Worm (Caenorhabditis elegans) whole organism, L1 larva: ENCODE results near the gene alh-4.

Experiments
- C16A3.4 ChIP-seq: fragments of 150-350 bp; optimal IDR thresholded peaks from 2 replicates; lab custom pipeline; 2014; ENCODE audit warnings: missing biosample characterization, missing genetic modification characterization
- F16B12.6 ChIP-seq: fragments of 150-350 bp; optimal IDR thresholded peaks from 2 replicates; lab custom pipeline; 2014; ENCODE audit warnings: missing biosample characterization, missing genetic modification characterization
- ama-1 ChIP-seq: fragments of 150-350 bp; optimal IDR thresholded peaks from 2 replicates; lab custom pipeline; 2014
- blmp-1 ChIP-seq: fragments of 150-350 bp; optimal IDR thresholded peaks from 2 replicates; lab custom pipeline; 2014; ENCODE audit warnings: missing biosample characterization, missing genetic modification characterization
- ceh-8 ChIP-seq: fragments of 200-800 bp; sonication (Bioruptor generic); optimal IDR thresholded peaks from 2 replicates; lab custom pipeline; 2018; ENCODE audit warnings: mild to moderate bottlenecking, missing genetic modification characterization, moderate library complexity, missing compliant biosample characterization
- dsc-1 ChIP-seq: sonication (generic microtip); optimal IDR thresholded peaks from 2 replicates; lab custom pipeline; 2016; ENCODE audit warnings: mild to moderate bottlenecking, missing genetic modification characterization, missing compliant biosample characterization
- efl-1 ChIP-seq, 4 experiments: fragments of 150-350 bp; optimal IDR thresholded peaks in 3 of 4; peaks in 1 of 4; 1 replicate in 1 of 4; 2 replicates in 3 of 4; lab custom pipeline; 2014; ENCODE audit warnings: missing biosample characterization in 2 of 4, missing genetic modification characterization in 2 of 4, missing genetic modification reagents in 2 of 4
- egl-27 ChIP-seq, 2 experiments: fragments of 150-350 bp in 1 of 2; sonication (generic microtip); optimal IDR thresholded peaks; 3 replicates each; lab custom pipeline; 2017 to 2018; ENCODE audit warnings: missing biosample characterization in 2 of 2, missing genetic modification characterization in 2 of 2, missing genetic modification reagents in 2 of 2
- elt-2 ChIP-seq: sonication (generic microtip); optimal IDR thresholded peaks from 2 replicates; lab custom pipeline; 2016; ENCODE audit warnings: missing genetic modification characterization, mild to moderate bottlenecking, inconsistent platforms, missing compliant biosample characterization, missing genetic modification reagents
- elt-3 ChIP-seq, 6 experiments: fragments of 150-350 bp in 1 of 6; sonication (generic microtip); optimal IDR thresholded peaks; 2 replicates each; lab custom pipeline; 2017 to 2018; ENCODE audit warnings: missing biosample characterization in 6 of 6, missing genetic modification characterization in 6 of 6, inconsistent platforms in 1 of 6
- fkh-10 ChIP-seq: sonication (generic microtip); optimal IDR thresholded peaks from 2 replicates; lab custom pipeline; 2017; ENCODE audit warnings: missing biosample characterization, missing genetic modification reagents, missing genetic modification characterization
- fkh-4 ChIP-seq: sonication (generic microtip); optimal IDR thresholded peaks from 2 replicates; lab custom pipeline; 2016; ENCODE audit warnings: missing compliant biosample characterization, missing genetic modification characterization, borderline replicate concordance
- hlh-4 ChIP-seq: sonication (generic microtip); optimal IDR thresholded peaks from 2 replicates; lab custom pipeline; 2016; ENCODE audit warnings: mild to moderate bottlenecking, missing genetic modification characterization, missing compliant biosample characterization
- isw-1 ChIP-seq: fragments of 200-800 bp; sonication (Bioruptor generic); IDR thresholded peaks from 2 replicates; pipeline ENCODE4 v1.3.6; 2022; ENCODE audit warnings: missing genetic modification characterization, missing compliant biosample characterization
- lin-14 ChIP-seq: fragments of 200-800 bp; sonication (Bioruptor generic); optimal IDR thresholded peaks from 2 replicates; lab custom pipeline; 2018; ENCODE audit warnings: mild to moderate bottlenecking, missing genetic modification characterization, moderate library complexity, missing compliant biosample characterization
- lin-15B ChIP-seq: fragments of 150-350 bp; sonication (generic microtip); optimal IDR thresholded peaks from 3 replicates; lab custom pipeline; 2014; ENCODE audit warnings: missing biosample characterization, missing genetic modification characterization
- lin-35 ChIP-seq, 2 experiments: fragments of 150-350 bp; optimal IDR thresholded peaks; 2 replicates each; lab custom pipeline; 2014; ENCODE audit warnings: missing biosample characterization in 2 of 2, missing genetic modification characterization in 2 of 2, missing genetic modification reagents in 2 of 2
- lir-3 ChIP-seq: sonication (generic microtip); optimal IDR thresholded peaks from 2 replicates; lab custom pipeline; 2016; ENCODE audit warnings: mild to moderate bottlenecking, missing genetic modification characterization, moderate library complexity, missing compliant biosample characterization; ENCODE audit not compliant: poor library complexity
- mep-1 ChIP-seq: fragments of 150-350 bp; optimal IDR thresholded peaks from 2 replicates; lab custom pipeline; 2014; ENCODE audit warnings: missing biosample characterization, missing genetic modification characterization
- nhr-12 ChIP-seq: sonication (generic microtip); optimal IDR thresholded peaks from 2 replicates; lab custom pipeline; 2017; ENCODE audit warnings: missing biosample characterization, missing genetic modification characterization
- nhr-237 ChIP-seq: fragments of 150-350 bp; optimal IDR thresholded peaks from 2 replicates; lab custom pipeline; 2014; ENCODE audit warnings: missing biosample characterization, missing genetic modification characterization
- nhr-28 ChIP-seq: fragments of 150-350 bp; optimal IDR thresholded peaks from 2 replicates; lab custom pipeline; 2014; ENCODE audit warnings: missing biosample characterization, missing genetic modification characterization
- nhr-71 ChIP-seq: sonication (generic microtip); optimal IDR thresholded peaks from 2 replicates; lab custom pipeline; 2016; ENCODE audit warnings: mild to moderate bottlenecking, missing genetic modification characterization, moderate library complexity, missing compliant biosample characterization
- nhr-76 ChIP-seq: sonication (generic microtip); optimal IDR thresholded peaks from 2 replicates; lab custom pipeline; 2017; ENCODE audit warnings: missing biosample characterization, missing genetic modification characterization
- nhr-84 ChIP-seq: sonication (generic microtip); optimal IDR thresholded peaks from 2 replicates; lab custom pipeline; 2017; ENCODE audit warnings: missing biosample characterization, missing genetic modification characterization
- nhr-85 ChIP-seq: sonication (generic microtip); peaks from one replicate; lab custom pipeline; 2016; ENCODE audit warnings: missing genetic modification characterization, inconsistent platforms, missing compliant biosample characterization
- pag-3 ChIP-seq: sonication (generic microtip); optimal IDR thresholded peaks from 2 replicates; lab custom pipeline; 2017; ENCODE audit warnings: missing genetic modification characterization, mild to moderate bottlenecking, missing compliant biosample characterization, antibody characterized with exemption, borderline replicate concordance; ENCODE audit not compliant: insufficient read depth
- pqm-1 ChIP-seq: sonication (generic microtip); optimal IDR thresholded peaks from 3 replicates; lab custom pipeline; 2017; ENCODE audit warnings: missing biosample characterization, missing genetic modification characterization
- skn-1 ChIP-seq: fragments of 150-350 bp; optimal IDR thresholded peaks from 2 replicates; lab custom pipeline; 2014; ENCODE audit warnings: missing biosample characterization, missing genetic modification characterization
- swsn-7 ChIP-seq: sonication (generic microtip); optimal IDR thresholded peaks from 2 replicates; lab custom pipeline; 2016; ENCODE audit warnings: missing genetic modification characterization, missing compliant biosample characterization
- tlp-1 ChIP-seq: fragments of 150-350 bp; optimal IDR thresholded peaks from 2 replicates; lab custom pipeline; 2014; ENCODE audit warnings: missing biosample characterization, missing genetic modification characterization
- unc-130 ChIP-seq: fragments of 150-350 bp; optimal IDR thresholded peaks from 2 replicates; lab custom pipeline; 2017; ENCODE audit warnings: missing biosample characterization, missing genetic modification characterization, inconsistent platforms
- unc-30 ChIP-seq: sonication (generic microtip); optimal IDR thresholded peaks from 2 replicates; lab custom pipeline; 2017; ENCODE audit warnings: missing biosample characterization, missing genetic modification characterization
- vab-15 ChIP-seq: sonication (generic microtip); optimal IDR thresholded peaks from 2 replicates; lab custom pipeline; 2017; ENCODE audit warnings: missing genotype, mild to moderate bottlenecking, missing genetic modification characterization, missing compliant biosample characterization
- ztf-11 ChIP-seq, 2 experiments: sonication (generic microtip); optimal IDR thresholded peaks; 2 replicates each; lab custom pipeline; 2016 to 2017; ENCODE audit warnings: missing genetic modification characterization in 2 of 2, missing biosample characterization in 1 of 2, missing compliant biosample characterization in 1 of 2
- ztf-4 ChIP-seq: fragments of 150-350 bp; optimal IDR thresholded peaks from 2 replicates; lab custom pipeline; 2014; ENCODE audit warnings: missing biosample characterization, missing genetic modification characterization

The alh-4 gene

ce11 chrV:6398922-6399321 lies 30.8 kb downstream of the alh-4 start:
- TF ChIP-seq elt-2 (tag; lab: Kevin White, UChicago): peak; percentile 88
- TF ChIP-seq nhr-85 (tag; lab: Kevin White, UChicago): no peak
- no peak for TF ChIP-seq ztf-4
- no peak for TF ChIP-seq pqm-1 (tag; lab: Kevin White, UChicago)
- peak; percentile 10 for TF ChIP-seq lin-14
- no peak for TF ChIP-seq swsn-7
- no peak for TF ChIP-seq nhr-71 (tag; lab: Kevin White, UChicago)
- no peak for TF ChIP-seq blmp-1 (tag; lab: Kevin White, UChicago)
- TF ChIP-seq lin-15B (tag; lab: Kevin White, UChicago): no peak

ce11 chrV:6390163-6390562 lies 39.6 kb downstream of the alh-4 start, which contains the start of gene F57F4.1:
F57F4.1 (plus strand) TSS chrV:6390463.
- TF ChIP-seq pag-3 (no peak), lir-3 (tag; lab: Kevin White, UChicago) (no peak), dsc-1 (no peak), egl-27 (tag; optimal IDR thresholded peaks at IDR 0.05; lab: Kevin White, UChicago) (no peak), nhr-76 (tag; lab: Kevin White, UChicago) (no peak), ceh-8 (GFP tag; lab: Kevin White, UChicago) (no peak), blmp-1 (tag; lab: Kevin White, UChicago) (no peak), hlh-4 (no peak), unc-130 (tag; lab: Kevin White, UChicago) (no peak), lin-14 (no peak)
- TF ChIP-seq, all 84 proteins: peak for 0

DNA sequence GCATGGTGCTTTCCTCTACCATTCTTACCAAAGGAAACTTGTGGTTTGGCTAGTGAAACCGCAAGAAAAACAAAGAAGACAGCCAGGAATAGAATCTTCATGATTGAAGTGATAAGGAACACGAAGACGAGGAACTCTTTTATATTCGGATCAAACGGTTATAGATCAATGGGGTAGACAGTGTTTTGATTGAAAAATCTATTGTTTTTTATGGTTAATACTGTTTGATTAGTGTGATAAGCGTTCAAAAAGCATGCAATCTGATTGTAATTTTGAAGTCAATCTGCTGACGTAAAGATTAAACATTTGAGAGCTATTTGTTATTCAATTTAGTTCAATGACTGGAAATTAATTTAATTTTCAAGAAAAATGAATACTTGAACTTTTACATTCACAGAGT lies 40.1 kb downstream of the alh-4 start, which contains the start of gene F57F4.2:
Gene F57F4.2, minus strand, starts transcription at position 101 of the 400 bp plus-strand sequence.
- TF ChIP-seq lin-35 (GFP tag; optimal IDR thresholded peaks at IDR 0.05; lab: Kevin White, UChicago) (no peak), mep-1 (tag; lab: Kevin White, UChicago) (no peak), swsn-7 (no peak), vab-15 (tag; lab: Kevin White, UChicago) (no peak), nhr-12 (tag; lab: Kevin White, UChicago) (no peak), nhr-84 (tag; lab: Kevin White, UChicago) (no peak), lin-15B (tag; lab: Kevin White, UChicago) (no peak), C16A3.4 (tag; lab: Kevin White, UChicago) (no peak), elt-3 (tag; optimal IDR thresholded peaks at IDR 0.05; lab: Kevin White, UChicago) (no peak), skn-1 (tag; lab: Kevin White, UChicago) (no peak), nhr-237 (tag; lab: Kevin White, UChicago) (no peak), fkh-4 (no peak), unc-30 (tag; lab: Kevin White, UChicago) (no peak)

DNA sequence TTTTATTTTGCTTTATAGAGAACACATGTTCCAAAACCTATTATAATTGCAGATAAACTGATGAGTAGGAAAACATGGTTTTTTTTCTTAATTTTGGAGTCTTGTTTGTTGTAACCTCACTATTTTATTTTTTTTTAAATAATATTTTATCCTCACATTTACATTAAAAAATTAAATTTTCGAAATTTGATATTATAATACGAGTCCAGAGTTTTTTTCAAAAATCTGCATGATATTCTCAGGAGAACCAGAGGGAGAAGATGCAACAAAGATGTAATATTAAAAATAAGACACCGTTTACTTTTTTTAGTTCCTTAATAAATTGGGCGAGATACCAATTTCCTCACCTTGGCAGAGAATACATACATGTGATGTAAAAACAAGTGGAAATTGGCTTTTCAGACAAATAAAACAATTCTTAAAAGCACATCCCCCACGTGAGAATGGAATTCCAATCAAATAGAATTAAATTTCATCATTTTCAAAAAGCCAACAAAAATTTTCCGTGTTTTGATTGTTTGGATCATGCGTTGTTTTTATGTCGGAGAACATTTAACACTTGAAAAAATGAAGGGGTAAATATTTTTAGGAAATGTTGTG lies 43.9 kb downstream of the alh-4 start:
- TF ChIP-seq F16B12.6 (tag; lab: Kevin White, UChicago) (no peak), vab-15 (tag; lab: Kevin White, UChicago) (no peak), ztf-11 (tag; optimal IDR thresholded peaks at IDR 0.05; lab: Kevin White, UChicago) (no peak), ama-1 (no peak), blmp-1 (tag; lab: Kevin White, UChicago) (no peak), fkh-10 (no peak), tlp-1 (no peak), efl-1 (optimal IDR thresholded peaks at IDR 0.05; lab: Kevin White, UChicago) (no peak), efl-1 (GFP tag; optimal IDR thresholded peaks at IDR 0.05 in 1 of 2; lab: Kevin White, UChicago) (no peak), nhr-28 (no peak), unc-130 (tag; lab: Kevin White, UChicago) (no peak), lin-35 (GFP tag; optimal IDR thresholded peaks at IDR 0.05; lab: Kevin White, UChicago) (no peak), isw-1 (GFP tag; lab: Robert Waterston, UW) (no peak), nhr-84 (tag; lab: Kevin White, UChicago) (no peak)
